Worm (Caenorhabditis elegans) whole organism, midembryonic: ENCODE results near the gene Y45F10B.59.

Experiments used
- T22C8.4 ChIP-seq: fragments of 200-800 bp; sonication (Bioruptor generic); IDR thresholded peaks from 2 replicates; pipeline ENCODE4 v1.3.6; 2022; ENCODE audit warnings: missing genetic modification characterization, missing compliant biosample characterization
- cog-1 ChIP-seq: sonication (generic microtip); optimal IDR thresholded peaks from 2 replicates; lab custom pipeline; 2016; ENCODE audit warnings: missing genetic modification characterization, missing compliant biosample characterization
- flt-1 ChIP-seq: fragments of 200-800 bp; sonication (Bioruptor generic); IDR thresholded peaks from 2 replicates; pipeline ENCODE4 v1.3.6; 2022; ENCODE audit warnings: missing genetic modification characterization, missing compliant biosample characterization
- klf-2 ChIP-seq: fragments of 200-800 bp; sonication (Bioruptor generic); conservative IDR thresholded peaks from 2 replicates; pipeline ENCODE4 v1.3.6; 2022; ENCODE audit warnings: missing genetic modification reagents, missing genetic modification characterization, missing compliant biosample characterization
- med-1 ChIP-seq: sonication (generic microtip); optimal IDR thresholded peaks from 2 replicates; lab custom pipeline; 2017; ENCODE audit warnings: missing genetic modification characterization, mild to moderate bottlenecking, missing compliant biosample characterization, antibody characterized with exemption, missing genetic modification reagents; ENCODE audit not compliant: insufficient read depth
- ref-1 ChIP-seq: fragments of 200-800 bp; sonication (Bioruptor generic); conservative IDR thresholded peaks from 2 replicates; pipeline ENCODE4 v1.3.6; 2022; ENCODE audit warnings: missing genetic modification reagents, missing genetic modification characterization, missing compliant biosample characterization
- tab-1 ChIP-seq: fragments of 200-800 bp; sonication (Bioruptor generic); IDR thresholded peaks from 2 replicates; pipeline ENCODE4 v1.3.6; 2022; ENCODE audit warnings: missing genetic modification characterization, missing compliant biosample characterization
- ztf-23 ChIP-seq: fragments of 200-800 bp; sonication (Bioruptor generic); IDR thresholded peaks from 2 replicates; pipeline ENCODE4 v1.3.6; 2022; ENCODE audit warnings: missing genetic modification reagents, missing genetic modification characterization, missing compliant biosample characterization
- ztf-29 ChIP-seq: fragments of 200-800 bp; sonication (Bioruptor generic); IDR thresholded peaks from 2 replicates; pipeline ENCODE4 v1.3.6; 2022; ENCODE audit warnings: missing genetic modification reagents, missing genetic modification characterization, missing compliant biosample characterization

Gene Y45F10B.59

ce11 chrIV:13609755-13610154 is 7.3 kb downstream of the Y45F10B.59 start, which contains the start of gene C08F11.13:
TSS of gene C08F11.13 (minus strand) at chrIV:13609892.
- TF ChIP-seq tab-1 (GFP tag; lab: Robert Waterston, UW), result no peak
- no peak for TF ChIP-seq ztf-23
- no peak for TF ChIP-seq flt-1 (GFP tag; lab: Robert Waterston, UW)
- no peak for TF ChIP-seq med-1 (GFP tag; lab: Kevin White, UChicago)
- TF ChIP-seq klf-2 (GFP tag; lab: Robert Waterston, UW), result no peak
- no peak for TF ChIP-seq cog-1
- no peak for TF ChIP-seq T22C8.4 (GFP tag; lab: Robert Waterston, UW)
- no peak for TF ChIP-seq ztf-29
- TF ChIP-seq ref-1 (GFP tag; lab: Robert Waterston, UW), result no peak

- TF ChIP-seq flt-1 (GFP tag; lab: Robert Waterston, UW), result no peak
- no peak for TF ChIP-seq ref-1 (GFP tag; lab: Robert Waterston, UW)
- TF ChIP-seq ztf-23, result no peak
- TF ChIP-seq med-1 (GFP tag; lab: Kevin White, UChicago), result no peak
- TF ChIP-seq tab-1 (GFP tag; lab: Robert Waterston, UW), result no peak
- no peak for TF ChIP-seq cog-1
- no peak for TF ChIP-seq ztf-29
- no peak for TF ChIP-seq klf-2 (GFP tag; lab: Robert Waterston, UW)
- TF ChIP-seq T22C8.4 (GFP tag; lab: Robert Waterston, UW), result no peak
Observed at ce11 chrIV:13619203-13619602, 16.8 kb downstream of the Y45F10B.59 start, which contains the start of gene C08F11.3. TSS of gene C08F11.3 (plus strand) at chrIV:13619503.

- no peak for TF ChIP-seq flt-1 (GFP tag; lab: Robert Waterston, UW)
- no peak for TF ChIP-seq ztf-23
- no peak for TF ChIP-seq T22C8.4 (GFP tag; lab: Robert Waterston, UW)
- TF ChIP-seq med-1 (GFP tag; lab: Kevin White, UChicago), result no peak
- TF ChIP-seq ztf-29, result no peak
- no peak for TF ChIP-seq tab-1 (GFP tag; lab: Robert Waterston, UW)
- TF ChIP-seq klf-2 (GFP tag; lab: Robert Waterston, UW), result no peak
- no peak for TF ChIP-seq ref-1 (GFP tag; lab: Robert Waterston, UW)
- TF ChIP-seq cog-1, result no peak
Observed at ce11 chrIV:13623533-13623932, 21.1 kb downstream of the Y45F10B.59 start, which contains the start of gene C08F11.1. TSS of gene C08F11.1 (plus strand) at chrIV:13623833.

DNA sequence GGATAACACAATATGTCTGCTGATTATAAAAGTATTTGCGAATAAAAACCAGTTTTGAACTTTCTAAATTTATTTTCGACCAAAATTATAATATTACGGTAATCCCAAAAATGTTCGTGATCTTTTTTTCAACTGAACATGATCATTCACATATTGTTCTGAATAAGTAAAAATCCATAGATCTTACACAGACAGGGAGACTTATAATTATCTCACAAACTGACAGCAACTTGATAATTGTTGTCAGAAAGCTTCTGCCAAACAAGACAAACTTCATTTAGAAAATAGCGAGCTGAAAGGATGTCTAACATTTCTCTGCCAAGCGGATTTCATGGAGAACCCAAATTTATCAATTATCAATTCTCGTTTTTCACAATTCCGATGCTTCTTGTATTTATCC is 24.1 kb downstream of the Y45F10B.59 start, which contains the start of gene sru-21:
Gene sru-21 (plus strand): TSS at position 301 of the 400 bp plus-strand sequence.
- no peak for TF ChIP-seq klf-2 (GFP tag; lab: Robert Waterston, UW)
- no peak for TF ChIP-seq ref-1 (GFP tag; lab: Robert Waterston, UW)
- TF ChIP-seq tab-1 (GFP tag; lab: Robert Waterston, UW), result no peak
- no peak for TF ChIP-seq med-1 (GFP tag; lab: Kevin White, UChicago)
- TF ChIP-seq T22C8.4 (GFP tag; lab: Robert Waterston, UW), result no peak
- TF ChIP-seq ztf-29, result no peak
- TF ChIP-seq flt-1 (GFP tag; lab: Robert Waterston, UW), result no peak
- TF ChIP-seq cog-1, result no peak
- no peak for TF ChIP-seq ztf-23

DNA sequence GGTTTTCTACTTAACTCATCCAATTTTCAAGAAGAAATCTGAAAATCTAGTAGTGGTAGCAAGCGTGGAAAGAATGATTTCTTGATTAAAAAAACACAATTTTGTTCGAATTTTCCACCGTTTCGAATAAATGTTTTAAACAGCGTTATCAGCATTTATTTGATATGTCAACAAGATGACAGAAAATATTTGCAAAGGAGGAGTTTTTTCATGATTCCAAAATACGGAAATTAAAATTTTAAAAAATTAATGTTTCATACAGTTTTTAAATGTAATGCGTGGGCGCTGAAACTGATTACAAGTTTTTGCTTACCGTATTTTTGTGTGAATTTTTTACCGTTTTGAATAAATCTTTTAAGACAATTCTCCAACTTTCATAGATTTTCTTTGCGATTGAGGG is 30.2 kb downstream of the Y45F10B.59 start:
- TF ChIP-seq ref-1 (GFP tag; lab: Robert Waterston, UW) (no peak), klf-2 (GFP tag; lab: Robert Waterston, UW) (no peak), med-1 (GFP tag; lab: Kevin White, UChicago) (no peak), tab-1 (GFP tag; lab: Robert Waterston, UW) (no peak), ztf-23 (no peak), flt-1 (GFP tag; lab: Robert Waterston, UW) (no peak), cog-1 (no peak), ztf-29 (no peak), T22C8.4 (GFP tag; lab: Robert Waterston, UW) (no peak)

ce11 chrIV:13633165-13633564 is 30.7 kb downstream of the Y45F10B.59 start, which contains the start of gene fbxa-98:
TSS of gene fbxa-98 (plus strand) at chrIV:13633407.
- TF ChIP-seq ztf-29 (no peak), ztf-23 (no peak), tab-1 (GFP tag; lab: Robert Waterston, UW) (no peak), klf-2 (GFP tag; lab: Robert Waterston, UW) (no peak), T22C8.4 (GFP tag; lab: Robert Waterston, UW) (no peak), cog-1 (no peak), med-1 (GFP tag; lab: Kevin White, UChicago) (no peak), ref-1 (GFP tag; lab: Robert Waterston, UW) (no peak), flt-1 (GFP tag; lab: Robert Waterston, UW) (no peak)

DNA sequence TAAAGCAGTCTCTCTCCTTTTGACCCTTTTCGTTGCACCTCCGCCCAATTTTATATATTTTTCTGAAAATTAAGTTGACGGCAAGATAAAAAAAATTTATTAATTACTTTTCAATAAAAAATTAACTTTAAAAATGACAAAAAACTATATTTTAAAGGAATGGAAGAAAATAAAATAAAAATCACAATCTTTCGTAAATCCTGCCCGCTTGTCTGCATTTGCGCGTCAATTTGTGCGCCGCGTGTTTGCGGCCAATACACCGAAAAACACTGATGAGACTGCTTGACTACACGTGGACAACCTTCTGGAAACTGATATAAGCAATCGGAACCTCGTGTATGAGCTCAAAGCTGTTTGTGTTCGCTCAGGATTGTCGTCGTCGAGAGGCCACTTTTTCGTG is 34.6 kb downstream of the Y45F10B.59 start, which contains the start of gene C08F11.7:
Gene C08F11.7 (plus strand): TSS at position 301 of the 400 bp plus-strand sequence.
- TF ChIP-seq ztf-23, result no peak
- no peak for TF ChIP-seq tab-1 (GFP tag; lab: Robert Waterston, UW)
- no peak for TF ChIP-seq klf-2 (GFP tag; lab: Robert Waterston, UW)
- no peak for TF ChIP-seq cog-1
- no peak for TF ChIP-seq ztf-29
- TF ChIP-seq T22C8.4 (GFP tag; lab: Robert Waterston, UW), result no peak
- no peak for TF ChIP-seq ref-1 (GFP tag; lab: Robert Waterston, UW)
- no peak for TF ChIP-seq flt-1 (GFP tag; lab: Robert Waterston, UW)
- no peak for TF ChIP-seq med-1 (GFP tag; lab: Kevin White, UChicago)

ce11 chrIV:13639027-13639426 is 36.6 kb downstream of the Y45F10B.59 start, which contains the start of gene ugt-22:
TSS of gene ugt-22 (plus strand) at chrIV:13639260.
- no peak for TF ChIP-seq ztf-29
- TF ChIP-seq ref-1 (GFP tag; lab: Robert Waterston, UW), result no peak
- no peak for TF ChIP-seq T22C8.4 (GFP tag; lab: Robert Waterston, UW)
- no peak for TF ChIP-seq ztf-23

- TF ChIP-seq med-1 (GFP tag; lab: Kevin White, UChicago) (no peak), ref-1 (GFP tag; lab: Robert Waterston, UW) (no peak), flt-1 (GFP tag; lab: Robert Waterston, UW) (no peak), ztf-29 (no peak), klf-2 (GFP tag; lab: Robert Waterston, UW) (no peak), T22C8.4 (GFP tag; lab: Robert Waterston, UW) (no peak), ztf-23 (no peak), cog-1 (no peak), tab-1 (GFP tag; lab: Robert Waterston, UW) (no peak)
Observed at ce11 chrIV:13645823-13646222, 43.4 kb downstream of the Y45F10B.59 start, which contains the start of gene srz-29. TSS of gene srz-29 (minus strand) at chrIV:13645923.
